Worm (Caenorhabditis elegans) whole organism, L1 larva: ENCODE data around the gene Y42H9AR.4.

Experiments used
- dpl-1 ChIP-seq, 3 experiments: fragments of 150-350 bp in 2 of 3; sonication (generic microtip) in 1 of 3; optimal IDR thresholded peaks; 2 replicates each; lab custom pipeline; 2014 to 2017; ENCODE audit warnings: missing biosample characterization in 3 of 3, missing genetic modification characterization in 3 of 3, missing genetic modification reagents in 3 of 3
- lsy-2 ChIP-seq, 2 experiments: fragments of 150-350 bp; optimal IDR thresholded peaks; 2 replicates each; lab custom pipeline; 2014; ENCODE audit warnings: missing biosample characterization in 2 of 2, missing genetic modification characterization in 2 of 2
- skn-1 ChIP-seq: fragments of 150-350 bp; optimal IDR thresholded peaks from 2 replicates; lab custom pipeline; 2014; ENCODE audit warnings: missing biosample characterization, missing genetic modification characterization
- unc-62 ChIP-seq: fragments of 150-350 bp; optimal IDR thresholded peaks from 2 replicates; lab custom pipeline; 2014; ENCODE audit warnings: missing biosample characterization, missing genetic modification reagents, missing genetic modification characterization

ce11 chrIV:8136548-8136947, 24.5 kb upstream of the Y42H9AR.4 start:
- TF ChIP-seq unc-62 (GFP tag; lab: Kevin White, UChicago): no peak
- no peak for TF ChIP-seq skn-1 (tag; lab: Kevin White, UChicago)
- no peak for TF ChIP-seq dpl-1 (GFP tag; optimal IDR thresholded peaks at IDR 0.05; lab: Kevin White, UChicago)
- no peak for TF ChIP-seq lsy-2 (tag; optimal IDR thresholded peaks at IDR 0.05; lab: Kevin White, UChicago)
